Worm (Caenorhabditis elegans) whole organism, late embryonic: ENCODE data around the gene gspd-1.

Source experiments
- ama-1 ChIP-seq: fragments of 150-350 bp; optimal IDR thresholded peaks from 2 replicates; lab custom pipeline; 2014
- ceh-22 ChIP-seq: sonication (generic microtip); optimal IDR thresholded peaks from 2 replicates; lab custom pipeline; 2017; ENCODE audit warnings: missing biosample characterization, missing genetic modification characterization
- dmd-4 ChIP-seq: sonication (generic microtip); optimal IDR thresholded peaks from 2 replicates; lab custom pipeline; 2016; ENCODE audit warnings: borderline replicate concordance, missing genetic modification characterization, missing compliant biosample characterization
- unc-86 ChIP-seq: sonication (generic microtip); optimal IDR thresholded peaks from 2 replicates; lab custom pipeline; 2016; ENCODE audit warnings: missing genetic modification characterization, missing compliant biosample characterization

ce11 chrIV:11361409-11361808, 44.2 kb downstream of the gspd-1 start, which contains the start of gene T01G1.4:
- TF ChIP-seq unc-86 (no peak), dmd-4 (tag; lab: Kevin White, UChicago) (no peak), ceh-22 (tag; lab: Kevin White, UChicago) (no peak), ama-1 (lab: Kevin White, UChicago) (no peak)
